Fruit fly (Drosophila melanogaster) S2 (cell line): Measurements from ENCODE around the gene CG11068.

ENCODE experiments used
- CG8478 ChIP-seq: fragments of >200 bp; optimal IDR thresholded peaks from 2 replicates; lab custom pipeline; 2018
- CTCF ChIP-seq, 2 experiments: fragments of >200 bp; optimal IDR thresholded peaks; 2 replicates each; lab custom pipeline; 2018

DNA sequence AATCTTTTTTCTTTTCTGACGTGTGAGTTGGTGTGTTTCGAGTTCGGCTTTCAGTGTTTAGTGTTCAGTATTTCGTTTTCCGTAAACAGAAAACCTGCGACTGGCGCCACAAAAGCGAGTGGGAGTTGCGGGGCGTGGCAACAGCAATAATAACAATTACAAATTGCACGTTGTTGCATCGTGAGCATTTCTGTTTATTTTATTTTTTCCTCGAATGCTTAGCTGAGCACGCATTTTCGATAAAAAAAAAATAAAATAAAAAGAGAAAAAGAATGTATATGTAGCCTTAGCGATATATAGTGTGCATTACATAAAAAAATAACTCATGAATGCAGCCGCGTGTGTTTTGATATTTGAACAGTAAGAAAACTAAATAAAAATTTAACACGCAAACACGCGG lies 9.8 kb downstream of the CG11068 start:
- TF ChIP-seq CTCF (optimal IDR thresholded peaks at IDR 0.05; lab: Kevin White, UChicago) (no peak), CG8478 (lab: Kevin White, UChicago) (no peak)
